Fruit fly (Drosophila melanogaster): Measurements from ENCODE around the gene dpr2.

The dpr2 gene

DNA sequence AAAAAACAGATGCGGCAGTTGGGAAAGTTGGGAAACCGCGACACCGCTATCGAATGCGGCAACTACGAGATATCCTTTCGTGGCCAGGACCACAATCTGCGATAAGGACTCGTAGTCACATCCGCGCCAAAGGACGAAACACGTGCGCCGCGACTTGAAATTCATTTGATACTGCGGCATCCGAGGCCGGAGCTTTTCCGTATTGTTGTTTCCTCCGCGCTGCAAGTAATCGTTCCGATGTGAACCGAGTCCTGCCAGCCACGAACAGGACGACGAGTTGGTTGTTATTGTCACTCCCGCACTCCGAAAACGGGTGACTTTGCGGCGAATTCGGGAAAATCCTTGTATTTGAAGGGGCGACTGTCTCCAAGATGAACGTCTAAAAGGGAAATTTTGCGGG lies at the start of gene dpr2:
dpr2 (minus strand) TSS at position 175 of the 400 bp plus-strand sequence.
- TF ChIP-seq noc (tag; optimal IDR thresholded peaks at IDR 0.05) = no peak

- peak; percentile 46 for TF ChIP-seq noc (tag; optimal IDR thresholded peaks at IDR 0.05)
These were observed 47.0 kb upstream of the dpr2 start, which contains the start of the genes Art8 and dUTPase for dm6 chr2L:11010999-11011398. Art8 (minus strand) TSS chr2L:11011086. dUTPase (plus strand) TSS chr2L:11011312.

DNA sequence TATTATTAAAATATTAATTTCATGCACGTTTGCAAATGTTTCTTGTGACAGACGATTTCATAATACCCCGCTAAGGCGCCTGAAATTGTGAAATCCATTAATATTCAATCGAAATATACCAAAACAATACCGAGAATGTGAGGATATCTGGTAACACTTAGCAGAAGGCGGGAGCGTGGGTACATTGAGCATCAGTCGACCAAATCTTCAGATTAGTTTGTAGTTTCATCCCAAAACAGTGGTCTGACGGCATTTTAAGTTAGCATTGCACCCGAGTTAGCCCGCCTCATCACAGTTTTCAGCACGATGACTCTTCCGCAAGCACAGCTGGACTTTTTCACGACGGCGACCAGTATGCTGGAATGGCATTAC lies 40.7 kb upstream of the dpr2 start, which contains the start of gene Nup154:
Nup154 (plus strand) TSS at position 147 of the 372 bp plus-strand sequence.
- TF ChIP-seq noc (tag; optimal IDR thresholded peaks at IDR 0.05) = no peak

DNA sequence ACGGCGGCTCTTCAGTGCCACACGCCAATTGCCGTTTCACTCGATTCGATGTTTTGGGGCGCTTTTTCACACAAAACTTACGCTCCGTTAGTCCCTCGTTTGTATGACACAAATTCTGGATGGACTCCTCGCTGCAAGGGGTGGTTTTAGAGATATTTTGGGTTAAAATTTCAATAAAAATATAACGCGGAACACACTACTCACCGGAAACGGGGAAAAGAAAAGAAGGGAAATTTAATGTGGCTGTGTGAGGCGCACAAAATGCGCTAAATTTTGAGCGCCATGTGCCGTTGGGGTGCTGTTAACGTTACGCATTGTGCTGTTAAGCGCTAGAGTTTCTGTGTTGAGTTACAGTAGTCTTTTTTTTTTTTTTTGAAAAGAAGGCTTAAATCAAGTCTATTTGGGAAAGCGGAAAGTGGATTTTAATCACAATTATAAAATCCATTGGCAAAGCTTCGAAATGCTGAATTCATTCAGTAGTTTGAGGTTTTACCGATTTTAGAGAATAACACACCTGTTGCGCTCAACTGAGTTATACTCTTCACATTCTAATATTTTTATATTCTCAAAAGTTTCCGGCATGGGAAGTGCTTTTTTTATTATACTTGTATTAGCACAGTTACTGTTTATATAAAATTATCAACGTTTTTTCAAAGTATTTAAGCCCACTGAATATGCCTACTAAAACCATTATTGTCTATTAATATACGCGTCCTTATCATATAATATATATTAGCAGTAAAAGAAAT lies 40.1 kb upstream of the dpr2 start, which contains the start of gene RpL9:
RpL9 (minus strand) TSS at position 265 of the 749 bp plus-strand sequence.
- TF ChIP-seq noc (tag; optimal IDR thresholded peaks at IDR 0.05) = no peak

DNA sequence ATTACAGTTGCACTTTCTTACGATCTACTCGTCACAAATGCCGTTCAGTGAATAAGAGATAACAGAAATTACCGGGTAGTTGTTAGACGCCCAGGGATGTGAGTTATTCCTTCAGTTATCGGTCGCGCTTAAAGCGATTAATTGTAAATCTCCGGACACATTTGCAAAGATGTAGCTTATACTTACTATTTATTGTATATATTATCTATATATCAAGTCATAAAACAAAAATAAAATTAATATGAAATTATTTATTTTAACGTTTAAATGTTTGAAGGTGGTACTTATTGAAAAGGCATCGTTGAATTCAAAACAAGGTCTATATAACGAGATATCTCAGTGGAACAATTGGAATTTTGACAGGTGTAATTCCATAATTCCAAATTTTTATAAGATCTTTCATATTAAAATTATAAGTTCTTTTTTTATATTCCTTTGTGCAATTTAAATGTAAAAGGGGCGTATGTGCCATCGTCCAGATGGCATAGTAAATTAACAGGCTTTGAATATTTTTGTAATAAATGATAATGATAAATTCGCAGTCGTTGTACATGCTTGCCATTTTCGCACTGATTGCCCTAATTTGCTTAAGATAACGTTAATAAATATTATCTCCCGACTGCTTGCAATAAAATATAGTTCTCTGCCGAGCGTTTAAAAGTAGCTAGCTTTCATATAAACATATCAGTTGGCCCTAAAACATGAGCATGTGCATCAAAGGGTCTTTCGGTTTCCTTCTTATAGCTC lies 37.6 kb upstream of the dpr2 start, which contains the start of the genes aub and lectin-33A:
aub (minus strand) TSS at position 101 of the 747 bp plus-strand sequence.
lectin-33A (plus strand) TSS at position 697 of the 747 bp plus-strand sequence.
- TF ChIP-seq noc (tag; optimal IDR thresholded peaks at IDR 0.05) = no peak

DNA sequence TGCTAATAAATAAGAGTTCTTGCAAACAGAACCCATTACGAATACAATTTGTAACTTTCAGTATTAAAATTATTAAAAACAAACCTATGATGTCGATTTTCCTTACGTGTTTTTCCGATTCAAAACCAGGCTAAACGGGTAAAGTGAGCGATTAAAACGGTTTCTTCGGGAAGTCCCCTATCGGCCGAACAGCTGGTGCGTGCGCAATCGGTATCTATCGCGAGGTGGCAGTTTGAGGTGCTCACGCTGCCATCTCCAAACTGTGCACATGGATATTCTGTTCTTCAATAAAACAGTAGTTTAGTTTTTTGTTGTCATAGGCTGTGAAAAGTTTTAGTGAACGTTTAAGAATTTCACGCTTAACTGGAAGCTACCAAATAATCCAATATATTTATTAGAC lies 25.2 kb upstream of the dpr2 start, which contains the start of gene TTLL4A:
TTLL4A (plus strand) TSS at position 240 of the 400 bp plus-strand sequence.
- TF ChIP-seq noc (tag; optimal IDR thresholded peaks at IDR 0.05) = no peak

DNA sequence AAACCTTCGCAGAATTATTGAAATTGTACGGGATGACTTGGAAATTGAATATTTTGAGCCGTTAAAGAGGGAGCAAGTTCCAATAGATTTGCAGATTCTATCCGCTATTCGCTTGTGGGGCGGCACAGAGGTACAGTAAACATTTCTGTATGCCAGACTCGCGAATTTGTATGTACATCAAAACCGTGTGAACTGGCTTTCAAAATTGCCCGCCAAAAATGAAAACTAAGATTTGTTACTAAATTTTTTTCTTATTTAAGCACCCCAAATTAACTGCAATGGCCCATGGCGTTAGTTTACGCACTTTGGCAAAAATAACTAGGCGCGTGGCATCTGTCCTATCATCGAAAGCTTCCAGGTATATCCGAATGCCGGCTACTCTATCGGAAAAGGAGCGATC lies 24.1 kb upstream of the dpr2 start:
- no peak for TF ChIP-seq noc (tag; optimal IDR thresholded peaks at IDR 0.05)

DNA sequence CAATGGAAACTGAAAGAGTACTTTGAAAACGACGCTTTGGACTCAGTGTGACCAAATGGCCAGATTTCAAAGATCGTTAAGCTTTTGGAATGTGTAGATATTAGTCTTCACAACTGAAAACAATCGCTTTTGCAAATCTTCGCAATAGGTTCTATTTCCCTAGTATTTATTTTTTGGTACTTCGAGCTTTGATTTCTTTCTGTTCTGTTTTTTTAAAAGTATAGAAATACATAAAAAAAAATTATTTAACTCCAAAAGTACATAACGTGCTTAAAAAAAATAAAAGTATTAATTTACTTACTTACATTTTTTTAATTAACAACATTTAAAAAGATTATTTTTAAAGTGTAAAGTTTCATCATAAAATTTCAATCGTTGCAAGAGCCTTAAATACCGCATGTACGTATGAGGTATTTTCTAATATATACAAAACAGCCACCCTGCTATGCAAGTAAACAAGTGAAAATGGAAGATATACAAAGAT lies 23.5 kb upstream of the dpr2 start, which contains the start of the genes piwi and CG12253:
piwi (minus strand) TSS at position 51 of the 484 bp plus-strand sequence.
CG12253 (plus strand) TSS at position 437 of the 484 bp plus-strand sequence.
- no peak for TF ChIP-seq noc (tag; optimal IDR thresholded peaks at IDR 0.05)

DNA sequence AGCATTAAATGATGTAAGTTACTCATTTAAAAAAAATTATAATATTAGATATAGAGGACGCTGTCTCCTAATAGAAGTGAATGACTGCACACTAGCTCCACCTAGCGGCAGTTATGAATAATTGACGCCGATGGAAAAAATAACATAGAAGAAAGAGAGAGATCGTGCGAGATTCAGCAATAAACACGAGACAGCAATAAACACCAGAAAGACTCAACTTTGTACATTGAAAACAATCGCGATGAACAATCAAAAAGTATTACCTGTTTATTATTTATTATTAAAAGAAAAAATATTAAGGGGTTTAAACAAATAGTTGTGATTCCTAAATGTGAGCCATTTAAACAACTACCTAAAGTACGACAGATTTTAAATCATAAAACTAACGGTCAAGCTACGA lies 22.2 kb upstream of the dpr2 start:
- no peak for TF ChIP-seq noc (tag; optimal IDR thresholded peaks at IDR 0.05)

- TF ChIP-seq noc (tag; optimal IDR thresholded peaks at IDR 0.05) = no peak
These were observed 13.1 kb upstream of the dpr2 start for dm6 chr2L:10976864-10977586.

- no peak for TF ChIP-seq noc (tag; optimal IDR thresholded peaks at IDR 0.05)
These were observed 12.3 kb upstream of the dpr2 start, which contains the start of the genes ATPsynG and SCAR for dm6 chr2L:10976046-10976863. ATPsynG (minus strand) TSS chr2L:10976399. SCAR (plus strand) TSS chr2L:10976772.

dm6 chr2L:10975193-10975592 lies 11.2 kb upstream of the dpr2 start, which contains the start of gene abo:
abo (minus strand) TSS chr2L:10975293.
- TF ChIP-seq noc (tag; optimal IDR thresholded peaks at IDR 0.05) = no peak

DNA sequence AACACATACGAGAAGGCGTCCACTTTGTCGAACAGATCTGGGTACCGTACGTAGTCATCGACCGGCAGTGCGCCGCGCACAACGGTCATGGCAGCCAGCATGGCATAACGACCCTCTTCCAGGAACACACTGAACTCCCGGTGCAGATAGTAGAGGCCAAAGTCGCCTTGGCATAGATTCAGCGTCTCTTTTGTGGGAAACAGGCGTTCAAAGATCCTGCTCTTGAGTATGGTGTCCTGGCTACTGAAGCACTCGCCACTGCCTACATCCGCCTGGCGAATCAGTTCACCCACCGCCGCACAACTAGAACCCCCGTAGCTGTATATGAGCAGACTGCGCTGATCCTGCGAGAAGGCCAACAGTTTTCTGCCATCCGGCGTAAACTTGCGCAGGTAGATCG lies 10.7 kb upstream of the dpr2 start:
- TF ChIP-seq noc (tag; optimal IDR thresholded peaks at IDR 0.05) = no peak

- peak; percentile 79 for TF ChIP-seq noc (tag; optimal IDR thresholded peaks at IDR 0.05)
These were observed 8.3 kb upstream of the dpr2 start, which contains the start of gene CG16743 for dm6 chr2L:10972224-10972623. CG16743 (plus strand) TSS chr2L:10972280.

All from whole organism, larva.